Worm (Caenorhabditis elegans) whole organism, L4 larva: ENCODE data around the gene C53D6.11.
"Not testable (repeated sequence)": the region's sequence is repeated elsewhere in the genome, so short reads cannot be mapped to it uniquely, and the experiment has no call there.

ENCODE experiments used
- D1046.2 ChIP-seq: fragments of 200-800 bp; sonication (Bioruptor generic); IDR thresholded peaks from 2 replicates; pipeline ENCODE4 v1.3.6; 2022; ENCODE audit warnings: missing genetic modification characterization, missing compliant biosample characterization
- F49E8.2 ChIP-seq: sonication (generic microtip); optimal IDR thresholded peaks from 2 replicates; lab custom pipeline; 2016; ENCODE audit warnings: missing compliant biosample characterization, mild to moderate bottlenecking, missing genetic modification characterization, borderline replicate concordance
- T20F7.1 ChIP-seq: fragments of 200-800 bp; sonication (Bioruptor generic); optimal IDR thresholded peaks from 2 replicates; lab custom pipeline; 2018; ENCODE audit warnings: mild to moderate bottlenecking, missing genetic modification characterization, missing compliant biosample characterization
- Y105C5A.15 ChIP-seq: fragments of 200-800 bp; sonication (Bioruptor generic); IDR thresholded peaks from 2 replicates; pipeline ENCODE4 v1.3.6; 2022; ENCODE audit warnings: missing genetic modification characterization, missing compliant biosample characterization
- Y48G9A.11 ChIP-seq: fragments of 200-800 bp; sonication (Bioruptor generic); IDR thresholded peaks from 2 replicates; pipeline ENCODE4 v1.3.6; 2022; ENCODE audit warnings: missing genetic modification reagents, missing genetic modification characterization, missing compliant biosample characterization
- aha-1 ChIP-seq: fragments of 150-350 bp; peaks from one replicate; lab custom pipeline; 2014; ENCODE audit warnings: missing biosample characterization, missing genetic modification characterization
- aly-2 ChIP-seq: sonication (generic microtip); optimal IDR thresholded peaks from 2 replicates; lab custom pipeline; 2018; ENCODE audit warnings: missing biosample characterization, missing genetic modification characterization
- ama-1 ChIP-seq: fragments of 150-350 bp; optimal IDR thresholded peaks from 2 replicates; lab custom pipeline; 2014; ENCODE audit warnings: inconsistent platforms, mixed read lengths
- arid-1 ChIP-seq: fragments of 200-800 bp; sonication (Bioruptor generic); conservative IDR thresholded peaks from 2 replicates; pipeline ENCODE4 v1.3.6; 2022; ENCODE audit warnings: missing genetic modification reagents, missing genetic modification characterization, missing compliant biosample characterization
- ceh-20 ChIP-seq: fragments of 200-800 bp; sonication (Bioruptor generic); IDR thresholded peaks from 2 replicates; pipeline ENCODE4 v1.3.6; 2022; ENCODE audit warnings: missing genetic modification reagents, missing genetic modification characterization, missing compliant biosample characterization
- ceh-32 ChIP-seq: sonication (generic microtip); optimal IDR thresholded peaks from 2 replicates; lab custom pipeline; 2016; ENCODE audit warnings: mild to moderate bottlenecking, missing genetic modification characterization, missing compliant biosample characterization; ENCODE audit not compliant: poor library complexity
- ceh-44 ChIP-seq: fragments of 200-800 bp; sonication (Bioruptor generic); IDR thresholded peaks from 2 replicates; pipeline ENCODE4 v1.3.6; 2022; ENCODE audit warnings: missing genetic modification reagents, missing genetic modification characterization, missing compliant biosample characterization
- daf-16 ChIP-seq, 3 experiments: sonication (generic microtip); optimal IDR thresholded peaks; 2 replicates each; lab custom pipeline; 2016 to 2017; ENCODE audit warnings: missing genetic modification characterization in 3 of 3, missing genetic modification reagents in 3 of 3, mild to moderate bottlenecking in 2 of 3, missing compliant biosample characterization in 2 of 3, missing biosample characterization in 1 of 3, moderate library complexity in 1 of 3
- dmd-6 ChIP-seq: fragments of 200-800 bp; sonication (Bioruptor generic); IDR thresholded peaks from 2 replicates; pipeline ENCODE4 v1.3.6; 2022; ENCODE audit warnings: missing genetic modification reagents, missing genetic modification characterization, missing compliant biosample characterization
- dmd-8 ChIP-seq: fragments of 200-800 bp; sonication (Bioruptor generic); IDR thresholded peaks from 2 replicates; pipeline ENCODE4 v1.3.6; 2022; ENCODE audit warnings: missing genetic modification characterization, missing compliant biosample characterization
- dmd-9 ChIP-seq: fragments of 200-800 bp; sonication (Bioruptor generic); IDR thresholded peaks from 2 replicates; pipeline ENCODE4 v1.3.6; 2022; ENCODE audit warnings: missing genetic modification reagents, missing genetic modification characterization, missing compliant biosample characterization
- gei-8 ChIP-seq: fragments of 200-800 bp; sonication (Bioruptor generic); optimal IDR thresholded peaks from 2 replicates; lab custom pipeline; 2018; ENCODE audit warnings: mild to moderate bottlenecking, missing genetic modification characterization, missing compliant biosample characterization
- lim-7 ChIP-seq: fragments of 200-800 bp; sonication (Bioruptor generic); IDR thresholded peaks from 2 replicates; pipeline ENCODE4 v1.3.6; 2022; ENCODE audit warnings: missing genetic modification characterization, missing compliant biosample characterization
- lin-1 ChIP-seq: fragments of 200-800 bp; sonication (Bioruptor generic); IDR thresholded peaks from 2 replicates; pipeline ENCODE4 v1.3.6; 2022; ENCODE audit warnings: missing genetic modification reagents, missing genetic modification characterization, missing compliant biosample characterization
- lin-38 ChIP-seq: fragments of 200-800 bp; sonication (Bioruptor generic); IDR thresholded peaks from 2 replicates; pipeline ENCODE4 v1.3.6; 2022; ENCODE audit warnings: missing genetic modification reagents, missing genetic modification characterization, missing compliant biosample characterization
- madf-5 ChIP-seq, 2 experiments: fragments of 200-800 bp; sonication (Bioruptor generic); IDR thresholded peaks; 2 replicates each; pipeline ENCODE4 v1.3.6; 2022; ENCODE audit warnings: missing compliant biosample characterization in 2 of 2, missing genetic modification characterization in 2 of 2
- mdl-1 ChIP-seq, 2 experiments: fragments of 150-350 bp in 1 of 2; sonication (generic microtip) in 1 of 2; optimal IDR thresholded peaks; 2 replicates each; lab custom pipeline; 2014 to 2017; ENCODE audit warnings: missing biosample characterization in 2 of 2, missing genetic modification characterization in 2 of 2
- mxl-2 ChIP-seq: fragments of 200-800 bp; sonication (Bioruptor generic); conservative IDR thresholded peaks from 2 replicates; pipeline ENCODE4 v1.3.6; 2022; ENCODE audit warnings: missing genetic modification reagents, missing genetic modification characterization, missing compliant biosample characterization
- nhr-25 ChIP-seq: sonication (generic microtip); optimal IDR thresholded peaks from 2 replicates; lab custom pipeline; 2017; ENCODE audit warnings: missing genetic modification characterization, mild to moderate bottlenecking, missing compliant biosample characterization, antibody characterized with exemption, moderate library complexity, borderline replicate concordance; ENCODE audit not compliant: insufficient read depth
- nhr-28 ChIP-seq: fragments of 150-350 bp; optimal IDR thresholded peaks from 2 replicates; lab custom pipeline; 2014; ENCODE audit warnings: missing biosample characterization, missing genetic modification characterization
- nhr-41 ChIP-seq: fragments of 200-800 bp; sonication (Bioruptor generic); IDR thresholded peaks from 2 replicates; pipeline ENCODE4 v1.3.6; 2022; ENCODE audit warnings: missing genetic modification reagents, missing genetic modification characterization, missing compliant biosample characterization
- pha-4 ChIP-seq, 2 experiments: fragments of 150-350 bp in 1 of 2; fragments of 200-800 bp in 1 of 2; sonication (Bioruptor generic) in 1 of 2; IDR thresholded peaks in 1 of 2; optimal IDR thresholded peaks in 1 of 2; 2 replicates each; pipeline versions ENCODE4 v1.3.6 to Lab custom; 2014 to 2022; ENCODE audit warnings: missing genetic modification characterization in 2 of 2, missing genetic modification reagents in 2 of 2, missing biosample characterization in 1 of 2, missing compliant biosample characterization in 1 of 2
- php-3 ChIP-seq: fragments of 200-800 bp; sonication (Bioruptor generic); IDR thresholded peaks from 2 replicates; pipeline ENCODE4 v1.3.6; 2022; ENCODE audit warnings: missing genetic modification reagents, missing genetic modification characterization, missing compliant biosample characterization
- rbr-2 ChIP-seq: sonication (generic microtip); optimal IDR thresholded peaks from 2 replicates; lab custom pipeline; 2016; ENCODE audit warnings: missing genotype, missing genetic modification characterization, missing compliant biosample characterization
- sdz-12 ChIP-seq: fragments of 200-800 bp; sonication (Bioruptor generic); optimal IDR thresholded peaks from 2 replicates; lab custom pipeline; 2018; ENCODE audit warnings: mild to moderate bottlenecking, missing genetic modification characterization, missing compliant biosample characterization
- snpc-1.2 ChIP-seq: fragments of 200-800 bp; sonication (Bioruptor generic); IDR thresholded peaks from 2 replicates; pipeline ENCODE4 v1.3.6; 2022; ENCODE audit warnings: missing genetic modification reagents, missing genetic modification characterization, missing compliant biosample characterization
- snpc-4 ChIP-seq: fragments of 150-350 bp; optimal IDR thresholded peaks from 2 replicates; lab custom pipeline; 2014; ENCODE audit warnings: missing biosample characterization, missing genetic modification characterization
- tra-1 ChIP-seq: fragments of 200-800 bp; sonication (Bioruptor generic); IDR thresholded peaks from 2 replicates; pipeline ENCODE4 v1.3.6; 2022; ENCODE audit warnings: missing genetic modification reagents, missing genetic modification characterization, missing compliant biosample characterization
- unc-39 ChIP-seq: sonication (generic microtip); optimal IDR thresholded peaks from 2 replicates; lab custom pipeline; 2017; ENCODE audit warnings: missing biosample characterization, missing genetic modification characterization
- vab-7 ChIP-seq: fragments of 200-800 bp; sonication (Bioruptor generic); IDR thresholded peaks from 2 replicates; pipeline ENCODE4 v1.3.6; 2022; ENCODE audit warnings: missing genetic modification reagents, missing genetic modification characterization, missing compliant biosample characterization
- zfp-2 ChIP-seq: sonication (generic microtip); optimal IDR thresholded peaks from 2 replicates; lab custom pipeline; 2016; ENCODE audit warnings: mild to moderate bottlenecking, missing genetic modification characterization, missing compliant biosample characterization
- zip-11 ChIP-seq: fragments of 200-800 bp; sonication (Bioruptor generic); IDR thresholded peaks from 2 replicates; pipeline ENCODE4 v1.3.6; 2022; ENCODE audit warnings: missing genetic modification characterization, missing compliant biosample characterization

The C53D6.11 gene

DNA sequence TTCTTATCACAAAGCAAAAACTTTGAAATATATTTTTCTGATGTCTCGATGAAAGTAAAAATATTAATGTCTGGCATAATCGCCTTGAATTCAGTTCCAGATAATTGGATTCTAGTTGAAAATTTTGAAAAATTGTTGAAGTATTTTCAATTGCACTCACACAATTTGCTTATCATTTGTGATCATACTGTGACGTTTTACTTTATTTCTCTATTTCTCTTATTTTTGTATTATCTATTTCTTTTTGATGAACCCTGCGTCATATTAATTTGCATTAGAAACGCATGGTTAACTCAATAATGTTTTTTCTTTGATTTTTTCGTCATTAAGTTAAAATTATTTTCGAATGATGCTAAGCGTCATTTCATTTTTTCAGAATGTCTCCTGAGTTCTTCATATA, at the start of gene C53D6.11:
Gene C53D6.11, plus strand, starts transcription at position 328 of the 400 bp plus-strand sequence.
- no peak for TF ChIP-seq mxl-2
- no peak for TF ChIP-seq zfp-2 (tag; lab: Kevin White, UChicago)
- TF ChIP-seq nhr-28 (tag; lab: Kevin White, UChicago), result peak; percentile 45
- TF ChIP-seq daf-16 (GFP tag; optimal IDR thresholded peaks at IDR 0.05; lab: Kevin White, UChicago), result no peak
- TF ChIP-seq daf-16 (tag; optimal IDR thresholded peaks at IDR 0.05; lab: Kevin White, UChicago), result peak; percentile 36

- TF ChIP-seq T20F7.1 (GFP tag; lab: Kevin White, UChicago), result peak; percentile 55
Observed at ce11 chrIV:8961109-8961508, 49.3 kb upstream of the C53D6.11 start.

DNA sequence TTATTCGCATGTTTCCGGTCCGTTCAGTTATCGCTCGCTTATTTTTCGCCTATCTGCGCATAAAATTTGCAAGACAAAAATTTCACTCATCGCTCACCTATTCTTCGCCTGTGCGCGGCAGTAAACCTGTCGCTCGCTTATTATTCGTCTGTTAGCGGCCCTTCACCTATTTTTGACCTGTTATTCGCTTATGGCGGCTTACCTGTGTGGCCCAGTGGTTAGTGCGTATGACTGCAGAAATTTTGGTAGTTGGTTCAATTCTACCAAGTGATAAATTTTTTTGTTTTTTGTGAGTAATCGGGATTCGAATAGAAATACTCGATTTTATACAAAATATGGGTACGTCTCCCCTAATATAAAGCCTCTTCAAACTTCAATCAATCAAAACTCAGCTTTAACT, 46.3 kb upstream of the C53D6.11 start:
- TF ChIP-seq dmd-8 (0 out of 2 replicates have a peak, but pooled peaks have one; percentile 64), Y48G9A.11 (GFP tag; lab: Robert Waterston, UW) (peak; percentile 58; the same call in 1 of the 2 replicates), php-3 (0 out of 2 replicates have a peak, but pooled peaks have one; percentile 28), madf-5 (GFP tag; IDR thresholded peaks at IDR 0.05; lab: Robert Waterston, UW) (0 out of 4 replicates have a peak, but pooled peaks of 1 of the 2 experiments have one; percentile 62), lim-7 (GFP tag; lab: Robert Waterston, UW) (peak; percentile 94), lin-38 (GFP tag; lab: Robert Waterston, UW) (peak; percentile 65; the same call in 1 of the 2 replicates), tra-1 (GFP tag; lab: Robert Waterston, UW) (peak; percentile 49; the same call in 1 of the 2 replicates), Y105C5A.15 (GFP tag; lab: Robert Waterston, UW) (peak; percentile 67; the same call in 1 of the 2 replicates), snpc-1.2 (peak; percentile 81), D1046.2 (GFP tag; lab: Robert Waterston, UW) (peak; percentile 68; the same call in 1 of the 2 replicates), arid-1 (GFP tag; lab: Robert Waterston, UW) (0 out of 2 replicates have a peak, but pooled peaks have one; percentile 23), vab-7 (GFP tag; lab: Robert Waterston, UW) (peak; percentile 50; the same call in 1 of the 2 replicates), pha-4 (GFP tag; IDR thresholded peaks at IDR 0.05; lab: Robert Waterston, UW) (peak; percentile 41; the same call in 1 of the 2 replicates), nhr-41 (GFP tag; lab: Robert Waterston, UW) (peak; percentile 62)
- not testable (repeated sequence) for TF ChIP-seq pha-4 (tag; optimal IDR thresholded peaks at IDR 0.05; lab: Kevin White, UChicago)

- TF ChIP-seq ama-1 (no peak), Y48G9A.11 (GFP tag; lab: Robert Waterston, UW) (no peak), rbr-2 (no peak), ceh-44 (GFP tag; lab: Robert Waterston, UW) (no peak), F49E8.2 (tag; lab: Kevin White, UChicago) (no peak)
Observed at ce11 chrIV:8965883-8966282, 44.5 kb upstream of the C53D6.11 start, which contains the start of gene C53B4.2. C53B4.2 (plus strand) TSS chrIV:8966183.

ce11 chrIV:8967990-8968389, 42.4 kb upstream of the C53D6.11 start, which contains the start of gene suex-2:
suex-2 (plus strand) TSS chrIV:8968290.
- TF ChIP-seq lin-38 (GFP tag; lab: Robert Waterston, UW) (no peak), aha-1 (tag; lab: Kevin White, UChicago) (peak; percentile 8)

- no peak; the same call in 1 of the 2 replicates for TF ChIP-seq ceh-20 (GFP tag; lab: Robert Waterston, UW)
- no peak for TF ChIP-seq lin-1 (GFP tag; lab: Robert Waterston, UW)
- peak; percentile 64 for TF ChIP-seq nhr-25 (tag; lab: Kevin White, UChicago)
- TF ChIP-seq zip-11 (GFP tag; lab: Robert Waterston, UW), result no peak
- TF ChIP-seq vab-7 (GFP tag; lab: Robert Waterston, UW), result no peak
- TF ChIP-seq ceh-32 (tag; lab: Kevin White, UChicago), result no peak
- TF ChIP-seq aly-2 (tag; lab: Kevin White, UChicago), result no peak
- peak; percentile 56 for TF ChIP-seq T20F7.1 (GFP tag; lab: Kevin White, UChicago)
- TF ChIP-seq gei-8 (GFP tag; lab: Kevin White, UChicago), result no peak
- peak in 1 of 2 experiments; percentile 32 for TF ChIP-seq mdl-1 (tag; optimal IDR thresholded peaks at IDR 0.05; lab: Kevin White, UChicago)
- no peak for TF ChIP-seq snpc-4 (tag; lab: Kevin White, UChicago)
- no peak for TF ChIP-seq sdz-12 (GFP tag; lab: Kevin White, UChicago)
- peak; percentile 91 for TF ChIP-seq dmd-9 (GFP tag; lab: Robert Waterston, UW)
- TF ChIP-seq dmd-6 (GFP tag; lab: Robert Waterston, UW), result peak; percentile 64
- TF ChIP-seq pha-4 (GFP tag; IDR thresholded peaks at IDR 0.05; lab: Robert Waterston, UW), result no peak
- TF ChIP-seq pha-4 (tag; optimal IDR thresholded peaks at IDR 0.05; lab: Kevin White, UChicago), result peak; percentile 48
- TF ChIP-seq unc-39 (tag; lab: Kevin White, UChicago), result no peak
- peak; percentile 46 for TF ChIP-seq F49E8.2 (tag; lab: Kevin White, UChicago)
Observed at ce11 chrIV:8973249-8973958, 37.0 kb upstream of the C53D6.11 start, which contains the start of gene C53B4.3. C53B4.3 (minus strand) TSS chrIV:8973712.
